Worm (Caenorhabditis elegans) whole organism, midembryonic: Measurements from ENCODE around the gene ZK899.3.

Source experiments
- cog-1 ChIP-seq: sonication (generic microtip); optimal IDR thresholded peaks from 2 replicates; lab custom pipeline; 2016; ENCODE audit warnings: missing genetic modification characterization, missing compliant biosample characterization
- flt-1 ChIP-seq: fragments of 200-800 bp; sonication (Bioruptor generic); IDR thresholded peaks from 2 replicates; pipeline ENCODE4 v1.3.6; 2022; ENCODE audit warnings: missing genetic modification characterization, missing compliant biosample characterization
- tab-1 ChIP-seq: fragments of 200-800 bp; sonication (Bioruptor generic); IDR thresholded peaks from 2 replicates; pipeline ENCODE4 v1.3.6; 2022; ENCODE audit warnings: missing genetic modification characterization, missing compliant biosample characterization
- ztf-29 ChIP-seq: fragments of 200-800 bp; sonication (Bioruptor generic); IDR thresholded peaks from 2 replicates; pipeline ENCODE4 v1.3.6; 2022; ENCODE audit warnings: missing genetic modification reagents, missing genetic modification characterization, missing compliant biosample characterization

ce11 chrX:9431002-9431482 is 21.9 kb upstream of the ZK899.3 start, which contains the start of gene B0272.3:
- TF ChIP-seq flt-1 (GFP tag; lab: Robert Waterston, UW), result no peak
- TF ChIP-seq tab-1 (GFP tag; lab: Robert Waterston, UW), result no peak
- TF ChIP-seq cog-1 (tag; lab: Kevin White, UChicago), result peak; percentile 17
- TF ChIP-seq ztf-29 (GFP tag; lab: Robert Waterston, UW), result no peak
